Worm (Caenorhabditis elegans): ENCODE measurements around the gene sri-30.

The sri-30 gene

ce11 chrII:3068646-3069045 is 22.7 kb downstream of the sri-30 start:
- TF ChIP-seq ceh-63 (GFP tag; optimal IDR thresholded peaks at IDR 0.05) (no peak), egl-13 (tag; optimal IDR thresholded peaks at IDR 0.05) (no peak), irx-1 (tag; optimal IDR thresholded peaks at IDR 0.05) (no peak), skn-1 (tag; optimal IDR thresholded peaks at IDR 0.05) (no peak), sup-37 (GFP tag; optimal IDR thresholded peaks at IDR 0.05) (no peak), efl-1 (optimal IDR thresholded peaks at IDR 0.05) (no peak), efl-1 (GFP tag; optimal IDR thresholded peaks at IDR 0.05 in 1 of 2) (peak in 1 of 2 experiments; percentile 7)

- TF ChIP-seq lin-15B (tag; optimal IDR thresholded peaks at IDR 0.05) (no peak), pax-3 (tag; optimal IDR thresholded peaks at IDR 0.05) (no peak), alr-1 (tag; optimal IDR thresholded peaks at IDR 0.05; ENCODE audit: borderline replicate concordance) (no peak), efl-3 (GFP tag; optimal IDR thresholded peaks at IDR 0.05) (no peak), irx-1 (tag; optimal IDR thresholded peaks at IDR 0.05) (no peak), egl-13 (tag; optimal IDR thresholded peaks at IDR 0.05) (no peak), hlh-17 (GFP tag; optimal IDR thresholded peaks at IDR 0.05; ENCODE audit: borderline replicate concordance) (no peak), fos-1 (tag; optimal IDR thresholded peaks at IDR 0.05) (no peak), elt-3 (tag; optimal IDR thresholded peaks at IDR 0.05) (no peak)
Observed at ce11 chrII:3070182-3070581, 24.2 kb downstream of the sri-30 start.

- peak; percentile 12 for TF ChIP-seq nhr-85 (tag)
- TF ChIP-seq mab-9 (GFP tag; IDR thresholded peaks at IDR 0.05): no peak
- TF ChIP-seq ceh-90 (tag; optimal IDR thresholded peaks at IDR 0.05): no peak
- no peak for TF ChIP-seq sox-4 (tag; optimal IDR thresholded peaks at IDR 0.05)
- no peak for TF ChIP-seq pax-3 (tag; optimal IDR thresholded peaks at IDR 0.05)
- no peak for TF ChIP-seq isw-1 (GFP tag; IDR thresholded peaks at IDR 0.05)
- no peak for TF ChIP-seq tlp-1 (tag; optimal IDR thresholded peaks at IDR 0.05)
- TF ChIP-seq nhr-19 (GFP tag; conservative IDR thresholded peaks at IDR 0.05): no peak
- no peak for TF ChIP-seq efl-1 (optimal IDR thresholded peaks at IDR 0.05)
- peak in 1 of 2 experiments; percentile 12 for TF ChIP-seq efl-1 (GFP tag; optimal IDR thresholded peaks at IDR 0.05 in 1 of 2)
Observed at ce11 chrII:3071012-3071749, 25.2 kb downstream of the sri-30 start, which contains the start of gene Y25C1A.7. TSS of gene Y25C1A.7 (minus strand) at chrII:3071062.

- TF ChIP-seq hpl-2 (GFP tag; optimal IDR thresholded peaks at IDR 0.05) (peak; percentile 88), lin-14 (GFP tag; optimal IDR thresholded peaks at IDR 0.05) (peak; percentile 93), vab-15 (tag; optimal IDR thresholded peaks at IDR 0.05) (peak; percentile 79), isw-1 (GFP tag; IDR thresholded peaks at IDR 0.05) (peak; percentile 90), ets-5 (GFP tag; IDR thresholded peaks at IDR 0.05) (no peak), mef-2 (tag; optimal IDR thresholded peaks at IDR 0.05) (peak; percentile 79), lin-39 (tag; optimal IDR thresholded peaks at IDR 0.05) (peak; percentile 94), Y116A8C.19 (tag; optimal IDR thresholded peaks at IDR 0.05; ENCODE audit: borderline replicate concordance) (no peak), tlp-1 (tag; optimal IDR thresholded peaks at IDR 0.05) (no peak), dsc-1 (tag; optimal IDR thresholded peaks at IDR 0.05) (no peak), alr-1 (tag; optimal IDR thresholded peaks at IDR 0.05; ENCODE audit: borderline replicate concordance) (no peak), efl-1 (optimal IDR thresholded peaks at IDR 0.05) (peak; percentile 92 to 95), efl-1 (GFP tag; optimal IDR thresholded peaks at IDR 0.05 in 1 of 2) (peak; percentile 80 to 98), fkh-4 (tag; optimal IDR thresholded peaks at IDR 0.05; ENCODE audit: borderline replicate concordance) (peak; percentile 60), ceh-90 (tag; optimal IDR thresholded peaks at IDR 0.05) (peak; percentile 42), skn-1 (tag; optimal IDR thresholded peaks at IDR 0.05) (peak; percentile 85), F16B12.6 (tag; optimal IDR thresholded peaks at IDR 0.05) (peak; percentile 67), egl-13 (tag; optimal IDR thresholded peaks at IDR 0.05) (peak; percentile 86), elt-3 (tag; optimal IDR thresholded peaks at IDR 0.05) (peak in 3 of 6 experiments; percentile 14 to 80 (median 74)), nhr-237 (tag; optimal IDR thresholded peaks at IDR 0.05) (peak; percentile 49), mdl-1 (tag; optimal IDR thresholded peaks at IDR 0.05) (peak in 1 of 2 experiments; percentile 82), nhr-76 (tag; optimal IDR thresholded peaks at IDR 0.05) (peak; percentile 31), pax-3 (tag; optimal IDR thresholded peaks at IDR 0.05) (peak; percentile 81), nhr-47 (tag; optimal IDR thresholded peaks at IDR 0.05) (no peak), unc-98 (GFP tag; IDR thresholded peaks at IDR 0.05) (0 out of 2 replicates have a peak, but pooled peaks have one; percentile 47), pqm-1 (tag; optimal IDR thresholded peaks at IDR 0.05) (no peak), unc-30 (tag; optimal IDR thresholded peaks at IDR 0.05) (no peak), zip-4 (GFP tag; optimal IDR thresholded peaks at IDR 0.05) (peak; percentile 87), xbp-1 (tag; optimal IDR thresholded peaks at IDR 0.05) (peak; percentile 99), ceh-8 (GFP tag; optimal IDR thresholded peaks at IDR 0.05) (peak; percentile 85), grh-1 (GFP tag; IDR thresholded peaks at IDR 0.05) (peak; percentile 89), ceh-82 (tag; optimal IDR thresholded peaks at IDR 0.05) (peak; percentile 86 to 96 (median 94))
Observed at ce11 chrII:3076915-3077314, 30.9 kb downstream of the sri-30 start, which contains the start of gene Y25C1A.8. TSS of gene Y25C1A.8 (minus strand) at chrII:3076959.

Data from whole organism, L1 larva.